Fruit fly (Drosophila melanogaster): ENCODE measurements around the gene CG43739.

- no peak for TF ChIP-seq p53 (GFP tag; optimal IDR thresholded peaks at IDR 0.05)
- TF ChIP-seq CG10321 (GFP tag; IDR thresholded peaks at IDR 0.05) = no peak
- no peak for TF ChIP-seq pzg (GFP tag; optimal IDR thresholded peaks at IDR 0.05)
- no peak for TF ChIP-seq CG1647 (GFP tag; optimal IDR thresholded peaks at IDR 0.05)
Measured at dm6 chr2L:20936061-20936390, 17.3 kb upstream of the CG43739 start.
